Fruit fly (Drosophila melanogaster): ENCODE measurements around the gene CG14537.

Gene CG14537

dm6 chr2L:7840152-7840551 lies at the start of gene CG14537:
TSS of gene CG14537 (plus strand) at chr2L:7840452.
- TF ChIP-seq kay (GFP tag; ENCODE audit: borderline replicate concordance): no peak
- no peak for TF ChIP-seq CG33017 (tag; optimal IDR thresholded peaks at IDR 0.05)
- TF ChIP-seq CG11617 (GFP tag; optimal IDR thresholded peaks at IDR 0.05): no peak
- TF ChIP-seq CG12768 (GFP tag; optimal IDR thresholded peaks at IDR 0.05): no peak
- TF ChIP-seq pad (GFP tag; optimal IDR thresholded peaks at IDR 0.05): no peak
- no peak for TF ChIP-seq cic (GFP tag; optimal IDR thresholded peaks at IDR 0.05)

DNA sequence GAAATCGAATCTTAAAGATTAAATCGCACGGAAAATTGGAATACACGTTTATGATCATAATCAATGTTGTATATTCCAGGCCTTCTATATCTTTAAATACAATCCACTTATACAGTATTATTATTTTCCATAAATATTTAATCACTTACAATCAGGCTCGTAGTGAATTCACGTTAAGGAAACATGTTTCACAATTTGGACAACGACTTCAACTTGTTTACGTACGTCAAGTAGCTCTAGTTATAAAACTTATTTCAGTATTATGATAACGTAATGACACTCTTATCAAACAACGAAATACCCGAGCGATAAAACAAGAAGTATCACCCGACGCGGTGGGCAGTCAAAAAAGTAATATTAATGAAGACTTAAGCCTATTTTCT lies 48.9 kb upstream of the CG14537 start:
- TF ChIP-seq pad (GFP tag; optimal IDR thresholded peaks at IDR 0.05) (no peak), kay (GFP tag; ENCODE audit: borderline replicate concordance) (peak; percentile 91)

DNA sequence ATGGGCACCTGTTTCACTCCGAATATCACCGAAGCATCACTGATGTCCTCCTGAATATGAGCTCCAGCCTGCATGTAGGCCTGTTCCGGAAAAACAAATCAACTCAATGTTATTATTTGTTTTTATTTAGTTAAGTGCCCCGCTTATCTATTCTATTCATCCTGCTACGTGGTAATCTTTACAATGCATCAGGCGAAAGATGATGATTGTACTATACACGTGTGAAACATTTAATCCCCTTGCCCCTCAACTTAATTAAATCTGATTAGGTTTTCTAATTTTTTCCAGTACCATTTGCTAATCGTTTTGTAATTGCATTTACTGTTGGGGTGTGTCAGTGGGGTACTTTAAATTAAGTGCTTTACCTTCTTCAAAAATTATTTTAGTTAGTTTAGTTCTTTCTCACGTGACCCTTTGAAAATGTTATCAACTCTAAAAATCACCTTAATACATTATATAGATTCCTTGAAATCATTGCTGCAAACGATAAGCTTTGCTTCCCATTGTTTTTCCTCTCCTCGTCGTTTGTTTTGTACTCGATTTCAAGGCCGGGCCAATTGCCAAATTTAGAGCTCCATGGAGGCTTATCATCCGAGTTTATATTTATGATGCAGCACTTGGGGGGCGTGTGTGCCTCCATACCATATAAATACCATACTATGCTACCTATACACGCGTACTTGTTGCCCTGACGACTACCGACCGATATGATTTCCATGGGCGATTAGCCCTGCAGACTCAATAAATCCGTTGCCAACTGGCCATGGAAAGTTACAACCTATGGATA lies 45.4 kb upstream of the CG14537 start:
- TF ChIP-seq cic (GFP tag; optimal IDR thresholded peaks at IDR 0.05) (peak; percentile 89), Mnt (GFP tag; optimal IDR thresholded peaks at IDR 0.05) (peak; percentile 47), CG14711 (tag; optimal IDR thresholded peaks at IDR 0.05) (no peak), Crg-1 (GFP tag; optimal IDR thresholded peaks at IDR 0.05) (no peak), kay (GFP tag; ENCODE audit: borderline replicate concordance) (peak; percentile 80)

dm6 chr2L:7795859-7796258 lies 44.4 kb upstream of the CG14537 start, which contains the start of gene LKRSDH:
TSS of gene LKRSDH (minus strand) at chr2L:7795959.
- TF ChIP-seq cic (GFP tag; optimal IDR thresholded peaks at IDR 0.05) (peak; percentile 21), CG14711 (tag; optimal IDR thresholded peaks at IDR 0.05) (no peak)

dm6 chr2L:7799804-7800433 lies 40.3 kb upstream of the CG14537 start, which contains the start of the genes Herp and r2d2:
TSS of gene Herp (minus strand) at chr2L:7800058.
TSS of gene r2d2 (plus strand) at chr2L:7800147.
- TF ChIP-seq CG33017 (tag; optimal IDR thresholded peaks at IDR 0.05) (peak; percentile 92), tj (GFP tag; optimal IDR thresholded peaks at IDR 0.05) (peak; percentile 68), Hr96 (GFP tag; optimal IDR thresholded peaks at IDR 0.05) (peak; percentile 96), CG1620 (GFP tag; optimal IDR thresholded peaks at IDR 0.05) (peak; percentile 92), Crg-1 (GFP tag; optimal IDR thresholded peaks at IDR 0.05) (peak; percentile 89), CG12768 (GFP tag; optimal IDR thresholded peaks at IDR 0.05) (peak; percentile 96), CG7045 (GFP tag; optimal IDR thresholded peaks at IDR 0.05) (peak; percentile 90), kay (GFP tag; ENCODE audit: borderline replicate concordance) (peak; percentile 84), CG5204 (GFP tag; optimal IDR thresholded peaks at IDR 0.05) (peak; percentile 94), CG7101 (tag; optimal IDR thresholded peaks at IDR 0.05) (peak; percentile 91), ovo (GFP tag; optimal IDR thresholded peaks at IDR 0.05) (peak; percentile 90), Mnt (GFP tag; optimal IDR thresholded peaks at IDR 0.05) (peak; percentile 90), cnc (optimal IDR thresholded peaks at IDR 0.05) (peak in 1 of 2 experiments; percentile 33), cic (GFP tag; optimal IDR thresholded peaks at IDR 0.05) (peak; percentile 66), pad (GFP tag; optimal IDR thresholded peaks at IDR 0.05) (peak; percentile 79), bab1 (GFP tag; optimal IDR thresholded peaks at IDR 0.05) (peak; percentile 89), CG11617 (GFP tag; optimal IDR thresholded peaks at IDR 0.05) (peak; percentile 91), toe (GFP tag; optimal IDR thresholded peaks at IDR 0.05) (peak; percentile 97), Clk (GFP tag; optimal IDR thresholded peaks at IDR 0.05) (peak; percentile 73), CG14711 (tag; optimal IDR thresholded peaks at IDR 0.05) (peak; percentile 85)

- no peak for TF ChIP-seq tj (GFP tag; optimal IDR thresholded peaks at IDR 0.05)
- no peak for TF ChIP-seq pad (GFP tag; optimal IDR thresholded peaks at IDR 0.05)
- no peak for TF ChIP-seq CG1620 (GFP tag; optimal IDR thresholded peaks at IDR 0.05)
- TF ChIP-seq CG5204 (GFP tag; optimal IDR thresholded peaks at IDR 0.05): no peak
- TF ChIP-seq Hr96 (GFP tag; optimal IDR thresholded peaks at IDR 0.05): no peak
- TF ChIP-seq ovo (GFP tag; optimal IDR thresholded peaks at IDR 0.05): no peak
- TF ChIP-seq CG7045 (GFP tag; optimal IDR thresholded peaks at IDR 0.05): no peak
Measured at dm6 chr2L:7807563-7807962, 32.7 kb upstream of the CG14537 start.

dm6 chr2L:7808886-7809698 lies 31.2 kb upstream of the CG14537 start:
- TF ChIP-seq pad (GFP tag; optimal IDR thresholded peaks at IDR 0.05) (peak; percentile 98), CG7045 (GFP tag; optimal IDR thresholded peaks at IDR 0.05) (peak; percentile 57), kay (GFP tag; ENCODE audit: borderline replicate concordance) (peak; percentile 98), Clk (GFP tag; optimal IDR thresholded peaks at IDR 0.05) (no peak), Crg-1 (GFP tag; optimal IDR thresholded peaks at IDR 0.05) (peak; percentile 21), CG14711 (tag; optimal IDR thresholded peaks at IDR 0.05) (no peak), bab1 (GFP tag; optimal IDR thresholded peaks at IDR 0.05) (no peak), ovo (GFP tag; optimal IDR thresholded peaks at IDR 0.05) (peak; percentile 89), CG7101 (tag; optimal IDR thresholded peaks at IDR 0.05) (no peak)

Data from whole organism, adult.